Worm (Caenorhabditis elegans) whole organism, L4 larva: ENCODE measurements around the gene Y82E9BL.19.

Experiments
- Y48G9A.11 ChIP-seq: fragments of 200-800 bp; sonication (Bioruptor generic); IDR thresholded peaks from 2 replicates; pipeline ENCODE4 v1.3.6; 2022; ENCODE audit warnings: missing genetic modification reagents, missing genetic modification characterization, missing compliant biosample characterization
- Y75B8A.6 ChIP-seq: fragments of 200-800 bp; sonication (Bioruptor generic); IDR thresholded peaks from 2 replicates; pipeline ENCODE4 v1.3.6; 2022; ENCODE audit warnings: missing genetic modification reagents, missing genetic modification characterization, missing compliant biosample characterization
- aha-1 ChIP-seq: fragments of 150-350 bp; peaks from one replicate; lab custom pipeline; 2014; ENCODE audit warnings: missing biosample characterization, missing genetic modification characterization
- ctbp-1 ChIP-seq: fragments of 200-800 bp; sonication (Bioruptor generic); IDR thresholded peaks from 2 replicates; pipeline ENCODE4 v1.3.6; 2022; ENCODE audit warnings: missing genetic modification reagents, missing genetic modification characterization, missing compliant biosample characterization
- daf-16 ChIP-seq, 3 experiments: sonication (generic microtip); optimal IDR thresholded peaks; 2 replicates each; lab custom pipeline; 2016 to 2017; ENCODE audit warnings: missing genetic modification characterization in 3 of 3, missing genetic modification reagents in 3 of 3, mild to moderate bottlenecking in 2 of 3, missing compliant biosample characterization in 2 of 3, missing biosample characterization in 1 of 3, moderate library complexity in 1 of 3
- dmd-6 ChIP-seq: fragments of 200-800 bp; sonication (Bioruptor generic); IDR thresholded peaks from 2 replicates; pipeline ENCODE4 v1.3.6; 2022; ENCODE audit warnings: missing genetic modification reagents, missing genetic modification characterization, missing compliant biosample characterization
- dmd-9 ChIP-seq: fragments of 200-800 bp; sonication (Bioruptor generic); IDR thresholded peaks from 2 replicates; pipeline ENCODE4 v1.3.6; 2022; ENCODE audit warnings: missing genetic modification reagents, missing genetic modification characterization, missing compliant biosample characterization
- dpl-1 ChIP-seq: fragments of 150-350 bp; optimal IDR thresholded peaks from 2 replicates; lab custom pipeline; 2014; ENCODE audit warnings: missing biosample characterization, missing genetic modification reagents, missing genetic modification characterization
- dve-1 ChIP-seq: sonication (generic microtip); optimal IDR thresholded peaks from 2 replicates; lab custom pipeline; 2017; ENCODE audit warnings: antibody characterized with exemption, mild to moderate bottlenecking, missing genetic modification characterization, missing compliant biosample characterization; ENCODE audit not compliant: insufficient read depth
- egl-27 ChIP-seq: sonication (generic microtip); optimal IDR thresholded peaks from 3 replicates; lab custom pipeline; 2017; ENCODE audit warnings: missing biosample characterization, missing genetic modification reagents, missing genetic modification characterization
- egl-43 ChIP-seq: fragments of 200-800 bp; sonication (Bioruptor generic); IDR thresholded peaks from 2 replicates; pipeline ENCODE4 v1.3.6; 2022; ENCODE audit warnings: missing genetic modification reagents, missing genetic modification characterization, missing compliant biosample characterization
- fkh-10 ChIP-seq: fragments of 150-350 bp; optimal IDR thresholded peaks from 2 replicates; lab custom pipeline; 2014; ENCODE audit warnings: missing biosample characterization, missing genetic modification reagents, missing genetic modification characterization
- gei-8 ChIP-seq: fragments of 200-800 bp; sonication (Bioruptor generic); optimal IDR thresholded peaks from 2 replicates; lab custom pipeline; 2018; ENCODE audit warnings: mild to moderate bottlenecking, missing genetic modification characterization, missing compliant biosample characterization
- hif-1 ChIP-seq, 2 experiments: sonication (generic microtip); optimal IDR thresholded peaks; 2 replicates each; lab custom pipeline; 2016 to 2017; ENCODE audit warnings: missing compliant biosample characterization in 2 of 2, missing genetic modification characterization in 2 of 2, missing genetic modification reagents in 2 of 2, missing genotype in 2 of 2, mild to moderate bottlenecking in 1 of 2
- hlh-11 ChIP-seq: fragments of 200-800 bp; sonication (Bioruptor generic); optimal IDR thresholded peaks from 2 replicates; lab custom pipeline; 2018; ENCODE audit warnings: mild to moderate bottlenecking, missing genetic modification characterization, missing compliant biosample characterization
- lin-1 ChIP-seq: fragments of 200-800 bp; sonication (Bioruptor generic); IDR thresholded peaks from 2 replicates; pipeline ENCODE4 v1.3.6; 2022; ENCODE audit warnings: missing genetic modification reagents, missing genetic modification characterization, missing compliant biosample characterization
- lin-15B ChIP-seq: fragments of 150-350 bp; sonication (generic microtip); optimal IDR thresholded peaks from 3 replicates; lab custom pipeline; 2014; ENCODE audit warnings: missing biosample characterization, missing genetic modification characterization
- madf-9 ChIP-seq: fragments of 200-800 bp; sonication (Bioruptor generic); conservative IDR thresholded peaks from 2 replicates; pipeline ENCODE4 v1.3.6; 2022; ENCODE audit warnings: missing genetic modification reagents, missing genetic modification characterization, missing compliant biosample characterization
- mxl-2 ChIP-seq: fragments of 200-800 bp; sonication (Bioruptor generic); conservative IDR thresholded peaks from 2 replicates; pipeline ENCODE4 v1.3.6; 2022; ENCODE audit warnings: missing genetic modification reagents, missing genetic modification characterization, missing compliant biosample characterization
- nhr-10 ChIP-seq: fragments of 150-350 bp; optimal IDR thresholded peaks from 2 replicates; lab custom pipeline; 2014; ENCODE audit warnings: missing biosample characterization, missing genetic modification characterization
- nhr-111 ChIP-seq: fragments of 200-800 bp; sonication (Bioruptor generic); optimal IDR thresholded peaks from 2 replicates; lab custom pipeline; 2018; ENCODE audit warnings: mild to moderate bottlenecking, missing genetic modification characterization, missing compliant biosample characterization
- nhr-28 ChIP-seq: fragments of 150-350 bp; optimal IDR thresholded peaks from 2 replicates; lab custom pipeline; 2014; ENCODE audit warnings: missing biosample characterization, missing genetic modification characterization
- nhr-6 ChIP-seq: fragments of 150-350 bp; optimal IDR thresholded peaks from 2 replicates; lab custom pipeline; 2014; ENCODE audit warnings: missing biosample characterization, missing genetic modification characterization
- nhr-77 ChIP-seq: fragments of 150-350 bp; optimal IDR thresholded peaks from 2 replicates; lab custom pipeline; 2014; ENCODE audit warnings: missing biosample characterization, missing genetic modification characterization
- pha-4 ChIP-seq, 2 experiments: fragments of 150-350 bp in 1 of 2; fragments of 200-800 bp in 1 of 2; sonication (Bioruptor generic) in 1 of 2; IDR thresholded peaks in 1 of 2; optimal IDR thresholded peaks in 1 of 2; 2 replicates each; pipeline versions ENCODE4 v1.3.6 to Lab custom; 2014 to 2022; ENCODE audit warnings: missing genetic modification characterization in 2 of 2, missing genetic modification reagents in 2 of 2, missing biosample characterization in 1 of 2, missing compliant biosample characterization in 1 of 2
- pqm-1 ChIP-seq: sonication (generic microtip); optimal IDR thresholded peaks from 2 replicates; lab custom pipeline; 2017; ENCODE audit warnings: missing biosample characterization, missing genetic modification characterization
- rbr-2 ChIP-seq: sonication (generic microtip); optimal IDR thresholded peaks from 2 replicates; lab custom pipeline; 2016; ENCODE audit warnings: missing genotype, missing genetic modification characterization, missing compliant biosample characterization
- saeg-2 ChIP-seq: fragments of 200-800 bp; sonication (Bioruptor generic); IDR thresholded peaks from 2 replicates; pipeline ENCODE4 v1.3.6; 2022; ENCODE audit warnings: missing genetic modification reagents, missing genetic modification characterization, missing compliant biosample characterization
- sdz-12 ChIP-seq: fragments of 200-800 bp; sonication (Bioruptor generic); optimal IDR thresholded peaks from 2 replicates; lab custom pipeline; 2018; ENCODE audit warnings: mild to moderate bottlenecking, missing genetic modification characterization, missing compliant biosample characterization
- snpc-4 ChIP-seq: fragments of 150-350 bp; optimal IDR thresholded peaks from 2 replicates; lab custom pipeline; 2014; ENCODE audit warnings: missing biosample characterization, missing genetic modification characterization
- unc-62 ChIP-seq, 3 experiments: fragments of 150-350 bp in 1 of 3; sonication (generic microtip); optimal IDR thresholded peaks in 2 of 3; peaks in 1 of 3; 1 replicate in 1 of 3; 2 replicates in 2 of 3; lab custom pipeline; 2014 to 2017; ENCODE audit warnings: missing biosample characterization in 3 of 3, missing genetic modification characterization in 3 of 3, missing genetic modification reagents in 3 of 3, missing genotype in 1 of 3
- vab-7 ChIP-seq: fragments of 200-800 bp; sonication (Bioruptor generic); IDR thresholded peaks from 2 replicates; pipeline ENCODE4 v1.3.6; 2022; ENCODE audit warnings: missing genetic modification reagents, missing genetic modification characterization, missing compliant biosample characterization
- zip-2 ChIP-seq: fragments of 150-350 bp; optimal IDR thresholded peaks from 2 replicates; lab custom pipeline; 2014; ENCODE audit warnings: missing biosample characterization, missing genetic modification characterization
- ztf-7 ChIP-seq: fragments of 150-350 bp; optimal IDR thresholded peaks from 2 replicates; lab custom pipeline; 2014; ENCODE audit warnings: missing biosample characterization, missing genetic modification characterization

Gene Y82E9BL.19

DNA sequence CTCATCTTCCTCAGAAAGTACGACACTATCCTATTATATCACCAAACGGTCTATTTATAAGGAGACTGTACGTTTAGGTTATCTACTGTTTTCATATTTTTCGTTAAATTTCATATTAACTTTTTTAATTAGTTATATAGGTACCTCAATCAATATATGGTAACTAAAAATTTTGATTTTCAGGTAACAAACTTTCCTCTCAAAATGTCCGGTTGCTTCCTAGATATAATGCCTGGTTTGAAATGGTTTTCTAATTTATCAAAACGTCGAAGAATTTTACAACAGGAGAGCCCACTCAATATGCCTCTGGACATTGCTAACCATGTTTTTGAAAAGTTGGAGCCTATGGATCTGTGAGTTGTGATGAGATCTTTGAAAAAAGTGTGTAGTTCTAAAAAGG lies 34.2 kb upstream of the Y82E9BL.19 start, which contains the start of gene fbxa-28:
fbxa-28 (plus strand) TSS at position 301 of the 400 bp plus-strand sequence.
- no peak for TF ChIP-seq pha-4 (GFP tag; IDR thresholded peaks at IDR 0.05; lab: Robert Waterston, UW)
- TF ChIP-seq pha-4 (tag; optimal IDR thresholded peaks at IDR 0.05; lab: Kevin White, UChicago), result no peak
- no peak for TF ChIP-seq dmd-6
- no peak for TF ChIP-seq nhr-6 (tag; lab: Kevin White, UChicago)
- no peak for TF ChIP-seq nhr-77 (tag; lab: Kevin White, UChicago)
- TF ChIP-seq nhr-10 (tag; lab: Kevin White, UChicago), result no peak
- TF ChIP-seq dpl-1 (GFP tag; lab: Kevin White, UChicago), result no peak
- no peak for TF ChIP-seq nhr-28 (tag; lab: Kevin White, UChicago)
- TF ChIP-seq vab-7 (GFP tag; lab: Robert Waterston, UW), result no peak
- no peak for TF ChIP-seq gei-8 (GFP tag; lab: Kevin White, UChicago)
- TF ChIP-seq egl-43 (GFP tag; lab: Robert Waterston, UW), result no peak
- no peak for TF ChIP-seq lin-15B (tag; lab: Kevin White, UChicago)
- no peak for TF ChIP-seq fkh-10 (GFP tag; lab: Kevin White, UChicago)
- no peak for TF ChIP-seq rbr-2 (tag; lab: Kevin White, UChicago)
- no peak for TF ChIP-seq dmd-9 (GFP tag; lab: Robert Waterston, UW)
- TF ChIP-seq snpc-4 (tag; lab: Kevin White, UChicago), result no peak
- no peak for TF ChIP-seq mxl-2 (GFP tag; lab: Robert Waterston, UW)
- no peak for TF ChIP-seq madf-9
- TF ChIP-seq egl-27, result no peak
- no peak for TF ChIP-seq daf-16 (GFP tag; optimal IDR thresholded peaks at IDR 0.05; lab: Kevin White, UChicago)
- TF ChIP-seq daf-16 (tag; optimal IDR thresholded peaks at IDR 0.05; lab: Kevin White, UChicago), result no peak

DNA sequence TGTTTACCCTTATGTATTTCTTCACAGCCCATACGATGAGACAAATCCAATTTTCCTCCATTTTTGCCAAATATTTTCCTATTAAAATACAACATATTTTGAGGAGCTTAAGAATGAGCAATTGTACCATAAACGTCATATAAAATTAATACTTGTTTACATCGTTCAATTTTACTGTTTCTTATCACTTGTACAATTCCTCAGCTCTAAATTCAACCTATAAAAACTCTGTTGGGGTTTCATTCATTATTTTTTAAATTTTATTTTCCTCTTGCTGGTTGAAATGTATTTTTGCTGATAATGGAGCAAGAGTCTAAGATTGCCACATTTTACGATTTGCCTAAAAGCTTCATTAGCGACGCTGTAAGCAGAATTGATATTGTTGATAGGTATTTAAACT lies 28.4 kb upstream of the Y82E9BL.19 start, which contains the start of gene fbxa-75:
fbxa-75 (plus strand) TSS at position 301 of the 400 bp plus-strand sequence.
- peak in 1 of 2 experiments; percentile 16 for TF ChIP-seq unc-62 (GFP tag; optimal IDR thresholded peaks at IDR 0.05 in 1 of 2; lab: Kevin White, UChicago)
- no peak for TF ChIP-seq unc-62 (tag; optimal IDR thresholded peaks at IDR 0.05; lab: Kevin White, UChicago)
- TF ChIP-seq lin-1 (GFP tag; lab: Robert Waterston, UW), result no peak
- TF ChIP-seq nhr-111, result no peak
- TF ChIP-seq, all 104 proteins: peak for 1

DNA sequence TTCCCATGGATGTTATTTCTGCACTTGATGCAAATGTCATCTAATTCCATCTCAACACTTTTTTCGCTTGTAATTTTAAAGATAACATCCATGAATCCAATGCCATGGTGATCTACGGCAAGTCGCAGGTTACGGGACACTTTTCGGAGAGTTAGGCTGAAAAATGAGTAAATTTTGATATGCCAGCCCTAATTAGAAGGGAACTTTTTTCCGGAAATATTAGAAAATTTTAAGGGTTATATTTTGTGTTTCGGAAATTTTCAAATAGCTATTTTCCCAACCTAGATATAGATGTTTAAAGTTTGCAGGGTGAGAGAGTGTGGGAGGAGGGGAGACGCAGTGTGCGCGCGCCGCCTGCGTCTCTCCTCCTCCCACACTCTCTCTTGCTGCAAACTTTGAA lies 24.5 kb upstream of the Y82E9BL.19 start:
- TF ChIP-seq aha-1, result peak; percentile 23
- no peak for TF ChIP-seq hif-1 (tag; optimal IDR thresholded peaks at IDR 0.05; lab: Kevin White, UChicago)
- peak in 1 of 2 experiments; percentile 77 for TF ChIP-seq unc-62 (GFP tag; optimal IDR thresholded peaks at IDR 0.05 in 1 of 2; lab: Kevin White, UChicago)
- no peak for TF ChIP-seq unc-62 (tag; optimal IDR thresholded peaks at IDR 0.05; lab: Kevin White, UChicago)

DNA sequence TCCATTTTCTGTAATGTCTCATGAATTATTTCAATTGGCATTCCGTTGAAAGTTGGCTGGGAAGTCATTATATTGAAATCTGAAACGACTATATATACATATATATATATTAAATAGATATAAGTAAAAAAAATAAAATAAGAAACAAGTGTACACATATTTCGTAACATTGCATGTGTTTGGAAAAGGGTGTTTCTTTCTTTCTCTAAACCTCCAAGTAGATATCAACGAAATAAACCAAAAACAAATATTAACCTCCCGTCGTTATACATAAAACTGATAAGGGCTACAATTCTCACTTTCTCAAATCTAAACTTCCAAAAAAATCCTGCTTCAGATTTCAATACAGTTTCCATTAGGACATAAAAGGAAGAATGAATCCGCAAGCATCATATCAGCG lies 23.6 kb upstream of the Y82E9BL.19 start, which contains the start of gene fbxa-79:
fbxa-79 (minus strand) TSS at position 86 of the 400 bp plus-strand sequence.
- TF ChIP-seq nhr-28 (tag; lab: Kevin White, UChicago) (peak; percentile 78), dmd-6 (peak; percentile 22; the same call in 1 of the 2 replicates), lin-1 (GFP tag; lab: Robert Waterston, UW) (no peak), egl-27 (no peak), ctbp-1 (GFP tag; lab: Robert Waterston, UW) (no peak), ztf-7 (peak; percentile 66), pqm-1 (peak; percentile 86), rbr-2 (tag; lab: Kevin White, UChicago) (no peak), sdz-12 (GFP tag; lab: Kevin White, UChicago) (no peak), zip-2 (tag; lab: Kevin White, UChicago) (peak; percentile 91), gei-8 (GFP tag; lab: Kevin White, UChicago) (no peak), Y48G9A.11 (GFP tag; lab: Robert Waterston, UW) (no peak), saeg-2 (GFP tag; lab: Robert Waterston, UW) (no peak), daf-16 (GFP tag; optimal IDR thresholded peaks at IDR 0.05; lab: Kevin White, UChicago) (no peak), daf-16 (tag; optimal IDR thresholded peaks at IDR 0.05; lab: Kevin White, UChicago) (peak; percentile 71), dve-1 (tag; lab: Kevin White, UChicago) (peak; percentile 38), Y75B8A.6 (GFP tag; lab: Robert Waterston, UW) (no peak), hlh-11 (tag; lab: Kevin White, UChicago) (peak; percentile 31), aha-1 (peak; percentile 1), unc-62 (GFP tag; optimal IDR thresholded peaks at IDR 0.05 in 1 of 2; lab: Kevin White, UChicago) (peak in 1 of 2 experiments; percentile 25), unc-62 (tag; optimal IDR thresholded peaks at IDR 0.05; lab: Kevin White, UChicago) (no peak)
